Worm (Caenorhabditis elegans) whole organism, L4/young adult: Measurements from ENCODE around the gene F53C3.8.

Experiments
- W03F9.2 ChIP-seq: fragments of 150-350 bp; optimal IDR thresholded peaks from 2 replicates; lab custom pipeline; 2014; ENCODE audit warnings: missing biosample characterization, missing genetic modification characterization
- dao-5 ChIP-seq: sonication (generic microtip); optimal IDR thresholded peaks from 2 replicates; lab custom pipeline; 2016; ENCODE audit warnings: missing genotype, missing genetic modification characterization, moderate library complexity, missing compliant biosample characterization
- him-1 ChIP-seq: sonication (generic microtip); optimal IDR thresholded peaks from 2 replicates; lab custom pipeline; 2016; ENCODE audit warnings: missing genotype, missing genetic modification reagents, missing genetic modification characterization, missing compliant biosample characterization

DNA sequence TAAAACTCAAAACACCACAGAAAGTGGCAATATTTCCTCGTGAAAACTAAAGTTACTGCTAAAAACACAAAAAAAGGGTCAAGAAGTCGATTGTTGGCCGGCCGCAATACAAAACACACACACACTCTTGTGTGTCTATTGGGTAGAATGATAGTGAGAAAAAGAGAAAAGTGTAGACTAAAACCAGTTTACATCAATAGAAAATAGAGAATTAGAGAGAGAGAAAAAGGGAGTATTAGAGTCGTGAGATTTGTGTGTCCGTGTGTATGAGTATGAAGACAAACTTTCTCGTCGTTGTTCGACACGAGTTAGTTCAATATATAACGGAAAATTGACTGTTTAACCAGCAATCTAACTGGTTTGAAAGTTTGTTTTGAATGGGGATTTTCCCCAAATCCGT is 38.2 kb downstream of the F53C3.8 start:
- no peak for TF ChIP-seq W03F9.2
- no peak for TF ChIP-seq dao-5 (tag; lab: Kevin White, UChicago)
- no peak for TF ChIP-seq him-1 (tag; lab: Kevin White, UChicago)
